Fruit fly (Drosophila melanogaster) whole organism, adult: ENCODE results near the gene CG5883.

ENCODE experiments used
- CG14711 ChIP-seq: fragments of 200-800 bp; sonication (Bioruptor generic); optimal IDR thresholded peaks from 2 replicates; lab custom pipeline; 2018; ENCODE audit warnings: missing biosample characterization, mild to moderate bottlenecking, missing genetic modification characterization, moderate library complexity
- CG1620 ChIP-seq: fragments of 200-800 bp; sonication (Bioruptor generic); optimal IDR thresholded peaks from 2 replicates; lab custom pipeline; 2016; ENCODE audit warnings: missing biosample characterization, missing genetic modification characterization
- CG33017 ChIP-seq: fragments of 200-800 bp; sonication (Bioruptor generic); optimal IDR thresholded peaks from 2 replicates; lab custom pipeline; 2018; ENCODE audit warnings: missing biosample characterization, mild to moderate bottlenecking, missing genetic modification characterization, moderate library complexity
- CG5204 ChIP-seq: fragments of 200-800 bp; sonication (Bioruptor generic); optimal IDR thresholded peaks from 2 replicates; lab custom pipeline; 2016; ENCODE audit warnings: missing biosample characterization, missing genetic modification characterization
- CG7045 ChIP-seq: fragments of 200-800 bp; sonication (Bioruptor generic); optimal IDR thresholded peaks from 2 replicates; lab custom pipeline; 2017; ENCODE audit warnings: missing biosample characterization, mild to moderate bottlenecking, missing genetic modification characterization
- Clk ChIP-seq: fragments of 200-800 bp; sonication (Bioruptor generic); optimal IDR thresholded peaks from 2 replicates; lab custom pipeline; 2017; ENCODE audit warnings: missing biosample characterization, missing genetic modification characterization
- Mnt ChIP-seq: fragments of 200-800 bp; sonication (Bioruptor generic); optimal IDR thresholded peaks from 2 replicates; lab custom pipeline; 2016; ENCODE audit warnings: missing biosample characterization, mild to moderate bottlenecking, missing genetic modification characterization
- cnc ChIP-seq, 2 experiments: fragments of >200 bp; optimal IDR thresholded peaks; 2 replicates each; lab custom pipeline; 2017
- kay ChIP-seq: fragments of 200-800 bp; sonication (Bioruptor generic); peaks from one replicate; lab custom pipeline; 2016; ENCODE audit warnings: missing biosample characterization, missing genetic modification characterization, borderline replicate concordance
- ovo ChIP-seq: fragments of 200-800 bp; sonication (Bioruptor generic); optimal IDR thresholded peaks from 2 replicates; lab custom pipeline; 2016; ENCODE audit warnings: missing biosample characterization, missing genetic modification characterization
- tj ChIP-seq: fragments of 200-800 bp; sonication (Bioruptor generic); optimal IDR thresholded peaks from 3 replicates; lab custom pipeline; 2017; ENCODE audit warnings: missing biosample characterization, mild to moderate bottlenecking, missing genetic modification characterization, moderate library complexity

dm6 chr3L:11938716-11939115 lies 5.9 kb downstream of the CG5883 start, which contains the start of gene CG44837:
- TF ChIP-seq CG33017 (no peak), Clk (GFP tag; lab: Kevin White, UChicago) (no peak), CG5204 (GFP tag; lab: Kevin White, UChicago) (no peak), ovo (peak; percentile 66), CG14711 (tag; lab: Kevin White, UChicago) (no peak), tj (GFP tag; lab: Kevin White, UChicago) (no peak), kay (GFP tag; lab: Kevin White, UChicago) (no peak), cnc (optimal IDR thresholded peaks at IDR 0.05; lab: Kevin White, UChicago) (no peak), Mnt (GFP tag; lab: Kevin White, UChicago) (no peak), CG7045 (GFP tag; lab: Kevin White, UChicago) (no peak), CG1620 (GFP tag; lab: Kevin White, UChicago) (no peak)
